Worm (Caenorhabditis elegans): ENCODE results near the gene srw-61.
A peak's percentile ranks its signal among the peaks of the same experiment; 100 is the strongest.

The srw-61 gene

DNA sequence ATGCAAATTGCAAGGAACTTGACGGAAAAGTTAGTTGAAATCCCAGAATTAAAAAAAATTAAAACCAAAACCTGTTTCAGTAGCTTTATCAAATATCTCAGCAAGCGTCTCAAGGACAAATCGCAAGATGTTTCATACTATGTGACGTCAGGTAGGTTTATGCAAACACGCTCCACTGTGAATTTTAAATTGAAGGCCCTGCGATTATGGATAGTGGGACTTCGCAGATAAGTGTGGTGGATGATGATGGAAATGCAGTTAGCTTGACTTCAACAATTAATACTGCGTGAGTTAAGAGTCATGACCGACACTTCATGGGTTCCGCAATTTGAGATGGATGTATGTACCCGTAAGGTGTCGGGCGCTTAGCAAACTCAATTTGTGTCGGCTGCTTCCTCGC, 38.6 kb downstream of the srw-61 start:
- TF ChIP-seq sptf-1 (tag; optimal IDR thresholded peaks at IDR 0.05) (no peak), ceh-63 (GFP tag; optimal IDR thresholded peaks at IDR 0.05) (no peak), hlh-17 (GFP tag; optimal IDR thresholded peaks at IDR 0.05; ENCODE audit: borderline replicate concordance) (no peak), rnt-1 (tag; optimal IDR thresholded peaks at IDR 0.05) (no peak), grh-1 (GFP tag; IDR thresholded peaks at IDR 0.05) (no peak), sox-4 (tag; optimal IDR thresholded peaks at IDR 0.05) (no peak), zag-1 (tag; optimal IDR thresholded peaks at IDR 0.05) (no peak)

DNA sequence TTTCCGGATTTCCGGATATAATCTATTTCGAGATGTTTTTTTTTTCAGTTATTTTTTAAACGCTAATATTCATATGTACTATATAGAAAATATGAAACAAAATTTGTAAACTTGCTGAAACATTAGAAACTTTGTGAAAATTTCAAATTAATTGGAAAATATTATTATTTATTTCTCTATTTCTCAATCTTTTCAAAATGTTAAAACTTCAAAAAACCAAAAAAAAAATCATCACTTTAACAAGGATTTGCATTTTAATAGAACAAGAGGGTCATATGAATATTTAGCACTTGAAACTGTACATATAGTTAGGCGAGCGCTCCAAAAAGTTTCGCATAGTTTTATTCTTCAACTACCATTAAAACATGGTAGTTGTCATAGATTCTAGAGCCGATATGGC, 41.7 kb downstream of the srw-61 start, which contains the start of gene Y7A9A.1:
Gene Y7A9A.1, plus strand, starts transcription at position 301 of the 400 bp plus-strand sequence.
- TF ChIP-seq lin-13 (GFP tag; optimal IDR thresholded peaks at IDR 0.05) = no peak
- TF ChIP-seq sup-37 (GFP tag; optimal IDR thresholded peaks at IDR 0.05) = no peak
- TF ChIP-seq blmp-1 (tag; optimal IDR thresholded peaks at IDR 0.05) = no peak
- TF ChIP-seq unc-30 (tag; optimal IDR thresholded peaks at IDR 0.05) = no peak
- no peak for TF ChIP-seq unc-98 (GFP tag; IDR thresholded peaks at IDR 0.05)
- no peak for TF ChIP-seq mdl-1 (tag; optimal IDR thresholded peaks at IDR 0.05)
- TF ChIP-seq grh-1 (GFP tag; IDR thresholded peaks at IDR 0.05) = no peak
- TF ChIP-seq ets-5 (GFP tag; IDR thresholded peaks at IDR 0.05) = no peak
- no peak for TF ChIP-seq lir-3 (tag; optimal IDR thresholded peaks at IDR 0.05; ENCODE audit: poor library complexity)
- no peak for TF ChIP-seq nhr-76 (tag; optimal IDR thresholded peaks at IDR 0.05)
- no peak for TF ChIP-seq rnt-1 (tag; optimal IDR thresholded peaks at IDR 0.05)
- TF ChIP-seq isw-1 (GFP tag; IDR thresholded peaks at IDR 0.05) = no peak

DNA sequence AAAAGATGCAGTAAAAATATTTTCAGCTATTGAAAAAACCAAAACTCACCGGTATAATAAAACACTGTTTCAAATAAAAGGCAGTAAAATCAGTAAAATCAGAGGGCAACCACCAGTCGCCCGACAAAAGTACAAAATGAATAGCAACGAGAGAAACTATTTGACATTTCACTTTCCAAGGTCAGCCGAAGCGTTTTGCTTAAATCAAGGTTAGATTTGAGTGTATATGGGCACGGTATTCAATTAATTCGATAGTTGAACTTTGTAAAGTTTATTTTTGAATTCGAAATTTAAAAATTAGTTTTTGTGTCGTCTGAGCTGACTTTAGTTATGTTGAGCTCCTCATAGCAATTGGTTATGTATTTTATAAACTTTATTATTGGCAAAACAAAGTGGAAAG, 45.7 kb downstream of the srw-61 start:
- TF ChIP-seq fkh-10 (GFP tag; optimal IDR thresholded peaks at IDR 0.05) = no peak
- no peak for TF ChIP-seq ceh-90 (tag; optimal IDR thresholded peaks at IDR 0.05)
- peak; percentile 65 for TF ChIP-seq blmp-1 (tag; optimal IDR thresholded peaks at IDR 0.05)
- TF ChIP-seq fos-1 (tag; optimal IDR thresholded peaks at IDR 0.05) = no peak
- TF ChIP-seq nhr-85 (tag) = peak; percentile 54
- no peak for TF ChIP-seq xbp-1 (tag; optimal IDR thresholded peaks at IDR 0.05)
- no peak for TF ChIP-seq vab-15 (tag; optimal IDR thresholded peaks at IDR 0.05)
- TF ChIP-seq snu-23 (GFP tag; optimal IDR thresholded peaks at IDR 0.05) = no peak
- no peak for TF ChIP-seq skn-1 (tag; optimal IDR thresholded peaks at IDR 0.05)
- TF ChIP-seq nhr-19 (GFP tag; conservative IDR thresholded peaks at IDR 0.05) = no peak

DNA sequence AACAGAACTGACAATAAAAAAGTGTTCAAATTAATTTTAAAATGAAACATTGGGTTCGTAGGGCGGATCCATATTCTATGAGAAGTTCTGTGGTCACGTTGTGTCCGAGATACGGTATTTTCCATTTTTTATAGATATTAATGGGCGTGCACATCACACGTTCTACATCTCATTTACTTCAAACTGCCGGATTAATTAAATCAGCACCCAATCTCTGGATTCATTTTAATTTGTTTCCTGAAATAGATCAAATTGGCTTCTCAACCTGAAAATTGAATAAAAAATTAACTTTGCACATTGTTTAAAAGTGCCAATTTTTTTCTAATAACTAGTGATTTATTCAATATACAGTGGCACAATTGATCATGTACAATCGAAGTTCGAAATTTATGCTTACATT, 46.9 kb downstream of the srw-61 start:
- TF ChIP-seq nhr-84 (tag; optimal IDR thresholded peaks at IDR 0.05) (no peak), lin-13 (GFP tag; optimal IDR thresholded peaks at IDR 0.05) (no peak), sox-4 (tag; optimal IDR thresholded peaks at IDR 0.05) (no peak), nhr-85 (tag) (no peak), ztf-4 (tag; optimal IDR thresholded peaks at IDR 0.05) (no peak), nhr-20 (tag; optimal IDR thresholded peaks at IDR 0.05) (no peak), pqm-1 (tag; optimal IDR thresholded peaks at IDR 0.05) (no peak), ceh-82 (tag; optimal IDR thresholded peaks at IDR 0.05) (no peak), unc-130 (tag; optimal IDR thresholded peaks at IDR 0.05) (no peak), nhr-12 (tag; optimal IDR thresholded peaks at IDR 0.05) (no peak), lsy-2 (tag; optimal IDR thresholded peaks at IDR 0.05) (no peak)

Measured in whole organism, L1 larva.